Fruit fly (Drosophila melanogaster): ENCODE measurements around the gene CG42337.

- TF ChIP-seq Sin3A (optimal IDR thresholded peaks at IDR 0.05) (no peak), ttk (optimal IDR thresholded peaks at IDR 0.05) (no peak), Myc (optimal IDR thresholded peaks at IDR 0.05) (no peak)
These were observed 57.3 kb downstream of the CG42337 start for dm6 chr3L:21135850-21136249.

Measured in Kc167 (cell line).